Fruit fly (Drosophila melanogaster) whole organism, prepupa: ENCODE data around the gene Nepl20.

Experiments
- CG3919 ChIP-seq: fragments of 200-800 bp; sonication (Bioruptor generic); optimal IDR thresholded peaks from 3 replicates; lab custom pipeline; 2016; ENCODE audit warnings: missing biosample characterization, missing genetic modification characterization
- CG4318 ChIP-seq: fragments of 200-800 bp; sonication (Bioruptor generic); optimal IDR thresholded peaks from 3 replicates; lab custom pipeline; 2017; ENCODE audit warnings: missing biosample characterization, mild to moderate bottlenecking, missing genetic modification characterization
- CG6792 ChIP-seq: fragments of 200-800 bp; sonication (Bioruptor generic); optimal IDR thresholded peaks from 3 replicates; lab custom pipeline; 2016; ENCODE audit warnings: missing biosample characterization, missing genetic modification characterization
- CG6854 ChIP-seq: fragments of 200-800 bp; sonication (Bioruptor generic); optimal IDR thresholded peaks from 2 replicates; lab custom pipeline; 2017; ENCODE audit warnings: missing biosample characterization, mild to moderate bottlenecking, missing genetic modification characterization
- CG8632 ChIP-seq: fragments of 200-800 bp; sonication (Bioruptor generic); optimal IDR thresholded peaks from 3 replicates; lab custom pipeline; 2016; ENCODE audit warnings: missing biosample characterization, missing genetic modification characterization
- Eip75B ChIP-seq: fragments of 200-800 bp; sonication (Bioruptor generic); optimal IDR thresholded peaks from 3 replicates; lab custom pipeline; 2016; ENCODE audit warnings: missing biosample characterization, missing genetic modification characterization
- Ets21C ChIP-seq: fragments of 200-800 bp; sonication (Bioruptor generic); optimal IDR thresholded peaks from 3 replicates; lab custom pipeline; 2016; ENCODE audit warnings: missing biosample characterization, missing genetic modification characterization
- Hr38 ChIP-seq: sonication (Bioruptor generic); optimal IDR thresholded peaks from 2 replicates; lab custom pipeline; 2016; ENCODE audit warnings: missing biosample characterization, missing genetic modification characterization
- Met ChIP-seq: fragments of 200-800 bp; sonication (Bioruptor generic); optimal IDR thresholded peaks from 3 replicates; lab custom pipeline; 2016; ENCODE audit warnings: missing biosample characterization, missing genetic modification characterization
- Sox102F ChIP-seq: fragments of 200-800 bp; sonication (Bioruptor generic); optimal IDR thresholded peaks from 2 replicates; lab custom pipeline; 2016; ENCODE audit warnings: missing biosample characterization, mild to moderate bottlenecking, missing genetic modification characterization
- cyc ChIP-seq: fragments of 200-800 bp; sonication (Bioruptor generic); optimal IDR thresholded peaks from 3 replicates; lab custom pipeline; 2016; ENCODE audit warnings: missing biosample characterization, missing genetic modification characterization
- fd59A ChIP-seq: fragments of 200-800 bp; sonication (Bioruptor generic); optimal IDR thresholded peaks from 2 replicates; lab custom pipeline; 2017; ENCODE audit warnings: missing biosample characterization, mild to moderate bottlenecking, missing genetic modification characterization, missing genetic modification reagents
- pdm3 ChIP-seq: fragments of 200-800 bp; sonication (Bioruptor generic); optimal IDR thresholded peaks from 3 replicates; lab custom pipeline; 2016; ENCODE audit warnings: missing biosample characterization, missing genetic modification characterization

DNA sequence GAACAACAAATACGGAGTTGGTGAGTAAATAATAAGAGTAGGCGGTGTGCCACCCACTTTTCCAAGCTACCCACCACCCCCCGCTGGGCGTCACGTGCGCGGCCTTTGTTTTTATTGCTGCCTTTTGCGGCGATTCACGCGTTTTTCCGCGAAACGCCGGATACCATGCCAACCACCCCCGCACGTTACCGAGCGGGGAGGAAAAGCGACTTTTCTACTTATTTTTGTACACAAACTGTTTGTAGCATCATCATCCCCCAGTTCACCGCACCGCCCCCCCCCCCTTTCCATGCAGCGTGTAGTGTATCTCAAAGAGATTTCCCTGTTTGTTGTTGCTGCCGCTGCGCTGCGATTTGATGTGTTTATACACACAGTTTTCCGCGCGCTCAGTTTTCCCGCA lies 34.6 kb upstream of the Nepl20 start:
- TF ChIP-seq Sox102F (GFP tag; lab: Kevin White, UChicago) (no peak), Met (GFP tag; lab: Kevin White, UChicago) (no peak), Ets21C (GFP tag; lab: Kevin White, UChicago) (no peak), CG8632 (no peak), CG3919 (GFP tag; lab: Kevin White, UChicago) (no peak), cyc (GFP tag; lab: Kevin White, UChicago) (no peak), Hr38 (GFP tag; lab: Kevin White, UChicago) (no peak), CG6792 (GFP tag; lab: Kevin White, UChicago) (no peak), CG6854 (no peak), pdm3 (GFP tag; lab: Kevin White, UChicago) (no peak), fd59A (GFP tag; lab: Kevin White, UChicago) (no peak), CG4318 (GFP tag; lab: Kevin White, UChicago) (no peak), Eip75B (no peak)
